Fruit fly (Drosophila melanogaster) whole organism, prepupa: ENCODE results near the gene CG33160.
A peak's percentile ranks its signal among the peaks of the same experiment; 100 is the strongest.

Experiments
- CG10669 ChIP-seq: fragments of 200-800 bp; sonication (Bioruptor generic); optimal IDR thresholded peaks from 3 replicates; lab custom pipeline; 2018; ENCODE audit warnings: missing biosample characterization, mild to moderate bottlenecking, missing genetic modification characterization, moderate library complexity
- CG11294 ChIP-seq: fragments of 200-800 bp; sonication (Bioruptor generic); IDR thresholded peaks from 2 replicates; pipeline ENCODE4 v1.3.6; 2022; ENCODE audit warnings: missing biosample characterization, missing genetic modification characterization
- CG11762 ChIP-seq: fragments of 200-800 bp; sonication (Bioruptor generic); optimal IDR thresholded peaks from 3 replicates; lab custom pipeline; 2016; ENCODE audit warnings: missing biosample characterization, missing genetic modification characterization; ENCODE audit not compliant: insufficient read depth
- CG11902 ChIP-seq: fragments of 200-800 bp; sonication (Bioruptor generic); optimal IDR thresholded peaks from 3 replicates; lab custom pipeline; 2016; ENCODE audit warnings: missing biosample characterization, missing genetic modification characterization
- CG15336 ChIP-seq: fragments of 200-800 bp; sonication (Bioruptor generic); IDR thresholded peaks from 2 replicates; pipeline ENCODE4 v1.3.6; 2022; ENCODE audit warnings: missing biosample characterization, missing genetic modification characterization
- CG1621 ChIP-seq: fragments of 200-800 bp; sonication (Bioruptor generic); optimal IDR thresholded peaks from 3 replicates; lab custom pipeline; 2018; ENCODE audit warnings: missing biosample characterization, mild to moderate bottlenecking, missing genetic modification characterization
- CG3919 ChIP-seq: fragments of 200-800 bp; sonication (Bioruptor generic); optimal IDR thresholded peaks from 3 replicates; lab custom pipeline; 2016; ENCODE audit warnings: missing biosample characterization, missing genetic modification characterization
- CG4318 ChIP-seq: fragments of 200-800 bp; sonication (Bioruptor generic); optimal IDR thresholded peaks from 3 replicates; lab custom pipeline; 2017; ENCODE audit warnings: missing biosample characterization, mild to moderate bottlenecking, missing genetic modification characterization
- CG6276 ChIP-seq: fragments of 200-800 bp; sonication (Bioruptor generic); optimal IDR thresholded peaks from 2 replicates; lab custom pipeline; 2017; ENCODE audit warnings: missing biosample characterization, mild to moderate bottlenecking, missing genetic modification characterization
- CG8119 ChIP-seq: fragments of 200-800 bp; sonication (Bioruptor generic); IDR thresholded peaks from 3 replicates; pipeline ENCODE4 v1.3.6; 2022; ENCODE audit warnings: missing biosample characterization, missing genetic modification characterization
- CG8319 ChIP-seq: fragments of 200-800 bp; sonication (Bioruptor generic); optimal IDR thresholded peaks from 3 replicates; lab custom pipeline; 2016; ENCODE audit warnings: missing biosample characterization, missing genetic modification characterization
- CG8632 ChIP-seq: fragments of 200-800 bp; sonication (Bioruptor generic); optimal IDR thresholded peaks from 3 replicates; lab custom pipeline; 2016; ENCODE audit warnings: missing biosample characterization, missing genetic modification characterization
- CG9139 ChIP-seq: fragments of 200-800 bp; sonication (Bioruptor generic); optimal IDR thresholded peaks from 3 replicates; lab custom pipeline; 2017; ENCODE audit warnings: missing biosample characterization, mild to moderate bottlenecking, missing genetic modification characterization
- Eip78C ChIP-seq: fragments of 200-800 bp; sonication (Bioruptor generic); peaks from one replicate; lab custom pipeline; 2016; ENCODE audit warnings: missing biosample characterization, missing genetic modification characterization
- Eip93F ChIP-seq: fragments of 200-800 bp; sonication (Bioruptor generic); optimal IDR thresholded peaks from 2 replicates; lab custom pipeline; 2016; ENCODE audit warnings: missing biosample characterization, mild to moderate bottlenecking, missing genetic modification characterization
- Ets96B ChIP-seq: fragments of 200-800 bp; optimal IDR thresholded peaks from 2 replicates; lab custom pipeline; 2019; ENCODE audit warnings: missing biosample characterization, mild to moderate bottlenecking, missing genetic modification characterization, moderate library complexity
- Hr38 ChIP-seq: sonication (Bioruptor generic); optimal IDR thresholded peaks from 2 replicates; lab custom pipeline; 2016; ENCODE audit warnings: missing biosample characterization, missing genetic modification characterization
- Hr39 ChIP-seq: fragments of 200-800 bp; sonication (Bioruptor generic); optimal IDR thresholded peaks from 2 replicates; lab custom pipeline; 2016; ENCODE audit warnings: missing biosample characterization, missing genetic modification characterization
- Hr4 ChIP-seq: fragments of 200-800 bp; sonication (Bioruptor generic); optimal IDR thresholded peaks from 3 replicates; lab custom pipeline; 2016; ENCODE audit warnings: missing biosample characterization, missing genetic modification characterization
- Met ChIP-seq: fragments of 200-800 bp; sonication (Bioruptor generic); optimal IDR thresholded peaks from 3 replicates; lab custom pipeline; 2016; ENCODE audit warnings: missing biosample characterization, missing genetic modification characterization
- Sox102F ChIP-seq: fragments of 200-800 bp; sonication (Bioruptor generic); optimal IDR thresholded peaks from 2 replicates; lab custom pipeline; 2016; ENCODE audit warnings: missing biosample characterization, mild to moderate bottlenecking, missing genetic modification characterization
- achi ChIP-seq: fragments of 200-800 bp; sonication (Bioruptor generic); optimal IDR thresholded peaks from 3 replicates; lab custom pipeline; 2016; ENCODE audit warnings: missing biosample characterization, missing genetic modification characterization
- acj6 ChIP-seq: fragments of 200-800 bp; sonication (Bioruptor generic); optimal IDR thresholded peaks from 3 replicates; lab custom pipeline; 2016; ENCODE audit warnings: missing biosample characterization, missing genetic modification characterization
- cyc ChIP-seq: fragments of 200-800 bp; sonication (Bioruptor generic); optimal IDR thresholded peaks from 3 replicates; lab custom pipeline; 2016; ENCODE audit warnings: missing biosample characterization, missing genetic modification characterization
- dsx ChIP-seq: fragments of 200-800 bp; optimal IDR thresholded peaks from 3 replicates; lab custom pipeline; 2019; ENCODE audit warnings: missing biosample characterization, mild to moderate bottlenecking, missing genetic modification characterization, moderate library complexity; ENCODE audit not compliant: poor library complexity, severe bottlenecking
- eg ChIP-seq: fragments of 200-800 bp; sonication (Bioruptor generic); IDR thresholded peaks from 3 replicates; pipeline ENCODE4 v1.3.6; 2022; ENCODE audit warnings: missing biosample characterization, missing genetic modification characterization
- esn ChIP-seq: fragments of 200-800 bp; sonication (Bioruptor generic); optimal IDR thresholded peaks from 2 replicates; lab custom pipeline; 2016; ENCODE audit warnings: missing biosample characterization, mild to moderate bottlenecking, missing genetic modification characterization, moderate library complexity
- fd59A ChIP-seq: fragments of 200-800 bp; sonication (Bioruptor generic); optimal IDR thresholded peaks from 2 replicates; lab custom pipeline; 2017; ENCODE audit warnings: missing biosample characterization, mild to moderate bottlenecking, missing genetic modification characterization, missing genetic modification reagents
- fkh ChIP-seq: fragments of 200-800 bp; sonication (Bioruptor generic); optimal IDR thresholded peaks from 3 replicates; lab custom pipeline; 2017; ENCODE audit warnings: missing biosample characterization, mild to moderate bottlenecking, missing genetic modification characterization, moderate library complexity
- lz ChIP-seq: fragments of 200-800 bp; sonication (Bioruptor generic); optimal IDR thresholded peaks from 3 replicates; lab custom pipeline; 2016; ENCODE audit warnings: missing biosample characterization, missing genetic modification characterization
- net ChIP-seq: fragments of 200-800 bp; sonication (Bioruptor generic); optimal IDR thresholded peaks from 3 replicates; lab custom pipeline; 2016; ENCODE audit warnings: missing biosample characterization, missing genetic modification characterization
- pdm3 ChIP-seq: fragments of 200-800 bp; sonication (Bioruptor generic); optimal IDR thresholded peaks from 3 replicates; lab custom pipeline; 2016; ENCODE audit warnings: missing biosample characterization, missing genetic modification characterization
- salr ChIP-seq, 2 experiments: fragments of 200-800 bp; sonication (Bioruptor generic); optimal IDR thresholded peaks; 3 replicates each; lab custom pipeline; 2016 to 2018; ENCODE audit warnings: missing biosample characterization in 2 of 2, missing genetic modification characterization in 2 of 2, mild to moderate bottlenecking in 1 of 2
- spab ChIP-seq: fragments of 200-800 bp; sonication (Bioruptor generic); optimal IDR thresholded peaks from 2 replicates; lab custom pipeline; 2017; ENCODE audit warnings: missing biosample characterization, mild to moderate bottlenecking, missing genetic modification characterization, missing genetic modification reagents
- svp ChIP-seq: fragments of 200-800 bp; sonication (Bioruptor generic); peaks from one replicate; lab custom pipeline; 2016; ENCODE audit warnings: missing biosample characterization, missing genetic modification characterization
- vri ChIP-seq: fragments of 200-800 bp; sonication (Bioruptor generic); optimal IDR thresholded peaks from 3 replicates; lab custom pipeline; 2016; ENCODE audit warnings: missing biosample characterization, mild to moderate bottlenecking, missing genetic modification characterization

The CG33160 gene

DNA sequence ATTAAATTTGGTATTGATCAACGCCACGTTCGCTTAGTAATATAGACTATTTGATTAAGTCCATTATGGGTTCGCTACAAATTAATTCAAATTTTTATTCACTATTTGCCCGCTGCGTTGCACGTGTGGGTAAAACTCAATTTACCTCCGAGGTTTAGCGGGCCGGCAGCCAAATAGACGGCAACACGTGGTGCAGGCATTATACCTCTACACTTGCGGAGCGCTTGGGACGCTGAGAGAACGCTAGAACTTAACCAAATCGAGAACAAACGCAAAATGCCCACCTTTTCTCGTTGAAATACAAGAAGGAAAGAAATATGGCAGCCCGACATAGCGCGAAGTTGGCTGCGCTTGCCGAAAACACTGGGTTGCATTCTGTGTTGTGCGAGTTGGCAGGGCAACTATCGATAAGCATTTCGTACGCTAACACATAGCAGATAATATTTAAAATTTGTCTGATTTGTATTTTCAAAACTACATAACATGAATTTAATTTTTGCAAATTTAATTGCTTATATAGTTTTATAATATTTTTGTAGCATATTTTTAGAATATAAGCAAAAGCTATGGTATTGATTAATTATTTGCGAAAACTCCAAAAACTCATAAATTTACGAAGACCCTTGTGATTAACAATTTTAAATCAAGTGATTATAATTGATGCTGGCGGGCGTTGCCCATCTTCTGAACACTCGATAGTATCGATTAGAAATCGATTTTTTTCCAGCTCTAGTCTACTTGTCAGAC, 16.7 kb upstream of the CG33160 start, which contains the start of the genes RpL28 and eIF1 (continued):
- peak; percentile 95 for TF ChIP-seq achi (GFP tag; lab: Kevin White, UChicago)
- no peak for TF ChIP-seq CG6276 (GFP tag; lab: Kevin White, UChicago)
- TF ChIP-seq fd59A (GFP tag; lab: Kevin White, UChicago) = peak; percentile 68
- TF ChIP-seq net (GFP tag; lab: Kevin White, UChicago) = peak; percentile 47
- TF ChIP-seq eg (GFP tag; lab: Robert Waterston, UW) = no peak; the same call in 1 of the 3 replicates
- TF ChIP-seq CG9139 (GFP tag; lab: Kevin White, UChicago) = no peak
- TF ChIP-seq Hr39 (GFP tag; lab: Kevin White, UChicago) = peak; percentile 25
- no peak for TF ChIP-seq vri (GFP tag; lab: Kevin White, UChicago)
- peak; percentile 55 for TF ChIP-seq CG11902 (GFP tag; lab: Kevin White, UChicago)
- TF ChIP-seq, all 60 proteins: peak for 39

DNA sequence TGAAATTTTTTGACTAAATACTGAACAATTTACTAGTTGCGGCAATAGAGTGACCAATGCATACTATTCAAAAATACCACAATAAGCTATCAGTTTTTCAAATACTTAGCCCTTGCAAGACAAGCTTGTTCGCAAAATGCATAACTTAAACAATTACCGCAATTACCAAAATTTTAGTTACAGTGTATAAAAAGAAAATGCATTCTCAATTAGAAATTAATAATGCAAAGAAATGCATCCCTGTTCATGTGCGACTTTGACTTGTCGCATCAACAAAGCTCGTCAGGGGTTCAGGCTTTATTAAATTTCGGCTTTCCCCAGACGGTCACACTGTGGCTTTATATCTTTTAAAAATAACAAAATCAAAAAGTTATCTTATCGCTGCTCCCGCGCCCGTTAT, 12.7 kb upstream of the CG33160 start, which contains the start of the genes hob and nSMase:
Gene hob, minus strand, starts transcription at position 62 of the 400 bp plus-strand sequence.
Gene nSMase, plus strand, starts transcription at position 298 of the 400 bp plus-strand sequence.
- TF ChIP-seq vri (GFP tag; lab: Kevin White, UChicago) = no peak
- no peak for TF ChIP-seq CG3919 (GFP tag; lab: Kevin White, UChicago)
- peak; percentile 80 for TF ChIP-seq svp (GFP tag; lab: Kevin White, UChicago)

DNA sequence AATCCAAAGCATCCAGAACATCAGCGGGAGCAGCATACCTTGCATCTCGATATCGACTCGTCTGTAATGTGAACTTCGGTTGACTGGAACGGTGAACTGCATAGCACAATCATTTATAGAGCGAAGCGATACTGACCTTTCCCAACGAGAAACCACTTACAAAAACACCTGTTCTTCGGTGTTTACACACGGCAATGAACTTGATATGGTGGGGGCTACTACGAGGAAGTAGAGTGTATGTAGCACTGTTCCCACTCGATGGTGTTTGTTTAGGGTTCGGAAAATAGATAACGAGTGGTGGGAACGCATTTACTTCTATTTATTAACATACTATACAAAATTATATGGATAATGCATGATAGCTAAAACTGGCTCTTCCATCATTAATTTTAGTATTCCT, 2.7 kb upstream of the CG33160 start, which contains the start of the genes CG32269 and CG32270:
Gene CG32269, minus strand, starts transcription at position 91 of the 400 bp plus-strand sequence.
Gene CG32270, minus strand, starts transcription at position 91 of the 400 bp plus-strand sequence.
- TF ChIP-seq Sox102F (GFP tag; lab: Kevin White, UChicago) (no peak), acj6 (GFP tag; lab: Kevin White, UChicago) (no peak), CG11294 (GFP tag; lab: Robert Waterston, UW) (no peak), CG9139 (GFP tag; lab: Kevin White, UChicago) (no peak), cyc (GFP tag; lab: Kevin White, UChicago) (no peak), net (GFP tag; lab: Kevin White, UChicago) (no peak), Eip93F (GFP tag; lab: Kevin White, UChicago) (no peak), Hr38 (GFP tag; lab: Kevin White, UChicago) (no peak), salr (GFP tag; optimal IDR thresholded peaks at IDR 0.05; lab: Kevin White, UChicago) (no peak), Hr4 (GFP tag; lab: Kevin White, UChicago) (no peak), Met (GFP tag; lab: Kevin White, UChicago) (no peak), dsx (no peak), CG1621 (tag; lab: Kevin White, UChicago) (no peak), achi (GFP tag; lab: Kevin White, UChicago) (no peak), CG8119 (GFP tag; lab: Robert Waterston, UW) (no peak), pdm3 (GFP tag; lab: Kevin White, UChicago) (no peak), CG10669 (GFP tag; lab: Kevin White, UChicago) (no peak), CG8632 (GFP tag; lab: Kevin White, UChicago) (no peak), spab (GFP tag; lab: Kevin White, UChicago) (no peak)
- TF ChIP-seq, all 60 proteins: peak for 0

DNA sequence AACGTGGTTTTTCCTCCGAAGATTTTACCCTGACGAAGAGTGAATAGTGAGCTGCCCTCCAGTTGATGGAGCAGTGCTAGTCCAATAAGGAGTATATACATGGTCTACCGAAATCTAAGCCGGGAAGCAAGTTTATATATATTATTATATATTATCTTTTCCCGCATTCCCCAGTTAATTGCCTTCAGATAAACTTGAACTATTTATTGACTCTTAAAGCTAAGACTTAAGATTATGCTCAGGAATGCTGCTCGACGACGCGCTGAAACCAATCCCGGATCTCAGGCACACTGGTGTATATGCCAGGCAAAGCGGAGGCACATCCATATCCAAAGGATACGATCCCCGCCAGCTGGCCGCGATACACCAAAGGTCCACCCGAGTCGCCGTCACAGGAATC, 814 bp downstream of the CG33160 start, which contains the start of gene CG32277:
Gene CG32277, minus strand, starts transcription at position 101 of the 400 bp plus-strand sequence.
- TF ChIP-seq CG6276 (GFP tag; lab: Kevin White, UChicago) (no peak), fkh (GFP tag; lab: Kevin White, UChicago) (no peak), CG8119 (GFP tag; lab: Robert Waterston, UW) (no peak), lz (GFP tag; lab: Kevin White, UChicago) (no peak), eg (GFP tag; lab: Robert Waterston, UW) (no peak), CG4318 (GFP tag; lab: Kevin White, UChicago) (no peak), CG11762 (GFP tag; lab: Kevin White, UChicago) (no peak), CG10669 (GFP tag; lab: Kevin White, UChicago) (no peak), CG8319 (no peak), Hr39 (GFP tag; lab: Kevin White, UChicago) (no peak), CG11294 (GFP tag; lab: Robert Waterston, UW) (no peak), esn (no peak), Ets96B (no peak), Eip78C (GFP tag; lab: Kevin White, UChicago) (no peak), CG15336 (GFP tag; lab: Robert Waterston, UW) (no peak), dsx (no peak)
